Worm (Caenorhabditis elegans) whole organism, young adult: Measurements from ENCODE around the gene col-187.

ENCODE experiments used
- akir-1 ChIP-seq: fragments of 200-800 bp; sonication (Bioruptor generic); optimal IDR thresholded peaks from 2 replicates; lab custom pipeline; 2018; ENCODE audit warnings: mild to moderate bottlenecking, missing genetic modification characterization, moderate library complexity, missing compliant biosample characterization
- ama-1 ChIP-seq, 3 experiments: fragments of 150-350 bp in 1 of 3; sonication (generic microtip) in 2 of 3; optimal IDR thresholded peaks; 2 replicates each; lab custom pipeline; 2014 to 2018; ENCODE audit warnings: missing biosample characterization in 2 of 3, missing genetic modification characterization in 2 of 3, missing genetic modification reagents in 2 of 3
- die-1 ChIP-seq: sonication (generic microtip); optimal IDR thresholded peaks from 2 replicates; lab custom pipeline; 2016; ENCODE audit warnings: missing genotype, mild to moderate bottlenecking, missing genetic modification characterization, missing compliant biosample characterization
- hmg-20 ChIP-seq: fragments of 200-800 bp; sonication (Bioruptor generic); IDR thresholded peaks from 2 replicates; pipeline ENCODE4 v1.3.6; 2022; ENCODE audit warnings: missing genetic modification reagents, missing genetic modification characterization, missing compliant biosample characterization
- hrde-1 ChIP-seq: sonication (generic microtip); optimal IDR thresholded peaks from 2 replicates; lab custom pipeline; 2016; ENCODE audit warnings: missing genetic modification characterization, mild to moderate bottlenecking, missing compliant biosample characterization, moderate library complexity, missing genotype, missing genetic modification reagents, borderline replicate concordance
- nfyb-1 ChIP-seq: fragments of 200-800 bp; sonication (Bioruptor generic); IDR thresholded peaks from 2 replicates; pipeline ENCODE4 v1.3.6; 2022; ENCODE audit warnings: missing genetic modification reagents, missing genetic modification characterization, missing compliant biosample characterization
- unc-130 ChIP-seq: sonication (generic microtip); optimal IDR thresholded peaks from 2 replicates; lab custom pipeline; 2016; ENCODE audit warnings: missing genetic modification reagents, missing genetic modification characterization, missing compliant biosample characterization
- unc-62 ChIP-seq: fragments of 150-350 bp; optimal IDR thresholded peaks from 2 replicates; lab custom pipeline; 2014; ENCODE audit warnings: missing biosample characterization, missing genetic modification reagents, missing genetic modification characterization
- ztf-6 ChIP-seq: fragments of 200-800 bp; sonication (Bioruptor generic); IDR thresholded peaks from 2 replicates; pipeline ENCODE4 v1.3.6; 2022; ENCODE audit warnings: missing genetic modification reagents, missing genetic modification characterization, missing compliant biosample characterization

DNA sequence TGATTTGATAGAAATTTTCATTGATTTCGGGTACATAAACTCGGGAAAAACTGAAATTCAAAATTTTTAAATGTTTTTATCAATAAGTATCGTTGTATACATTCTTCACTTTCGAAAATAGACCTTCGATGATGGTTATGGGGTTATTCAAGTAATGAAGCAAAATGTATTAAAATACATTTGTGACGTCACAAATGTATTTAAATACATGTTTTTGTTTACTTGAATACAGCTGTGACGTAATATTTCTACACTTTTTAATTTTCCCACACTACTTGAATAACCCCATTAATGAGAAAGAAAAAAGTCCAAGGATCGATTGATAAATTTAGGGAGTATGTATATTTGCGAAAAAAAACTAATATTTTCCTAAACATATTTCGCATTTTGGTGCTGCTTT, 4.7 kb upstream of the col-187 start:
- TF ChIP-seq die-1 (tag; lab: Kevin White, UChicago) = no peak
- TF ChIP-seq unc-130 (GFP tag; lab: Kevin White, UChicago) = no peak
- TF ChIP-seq ama-1 (optimal IDR thresholded peaks at IDR 0.05; lab: Kevin White, UChicago) = no peak
- TF ChIP-seq ama-1 (GFP tag; optimal IDR thresholded peaks at IDR 0.05; lab: Kevin White, UChicago) = no peak
- TF ChIP-seq akir-1 (GFP tag; lab: Kevin White, UChicago) = no peak
- TF ChIP-seq hrde-1 (tag; lab: Kevin White, UChicago) = no peak
- no peak for TF ChIP-seq ztf-6
- no peak for TF ChIP-seq nfyb-1
- no peak for TF ChIP-seq unc-62
- TF ChIP-seq hmg-20 (GFP tag; lab: Robert Waterston, UW) = no peak
